Fruit fly (Drosophila melanogaster) whole organism, embryonic: ENCODE data around the gene CG7231.
A peak's percentile ranks its signal among the peaks of the same experiment; 100 is the strongest.

ENCODE experiments used
- Atf-2 ChIP-seq: fragments of 200-800 bp; sonication (Bioruptor generic); optimal IDR thresholded peaks from 2 replicates; lab custom pipeline; 2016; ENCODE audit warnings: missing biosample characterization, missing genetic modification characterization
- B-H2 ChIP-seq: fragments of 200-800 bp; sonication (Bioruptor generic); optimal IDR thresholded peaks from 2 replicates; lab custom pipeline; 2018; ENCODE audit warnings: missing biosample characterization, mild to moderate bottlenecking, missing genetic modification characterization
- BEAF-32 ChIP-seq: fragments of 200-800 bp; sonication (Bioruptor generic); optimal IDR thresholded peaks from 3 replicates; lab custom pipeline; 2017; ENCODE audit warnings: missing biosample characterization, missing genetic modification characterization, mild to moderate bottlenecking, moderate library complexity, missing genetic modification reagents
- CG10209 ChIP-seq: fragments of 200-800 bp; sonication (Bioruptor generic); optimal IDR thresholded peaks from 3 replicates; lab custom pipeline; 2017; ENCODE audit warnings: missing biosample characterization, mild to moderate bottlenecking, missing genetic modification characterization, missing genetic modification reagents
- CG1024 ChIP-seq: fragments of 200-800 bp; sonication (Bioruptor generic); IDR thresholded peaks from 2 replicates; pipeline ENCODE4 v1.3.6; 2022; ENCODE audit warnings: missing biosample characterization, missing genetic modification characterization
- CG11085 ChIP-seq: fragments of 200-800 bp; sonication (Bioruptor generic); IDR thresholded peaks from 2 replicates; pipeline ENCODE4 v1.3.6; 2022; ENCODE audit warnings: missing biosample characterization, missing genetic modification characterization
- CG11695 ChIP-seq: fragments of 200-800 bp; sonication (Bioruptor generic); IDR thresholded peaks from 3 replicates; pipeline ENCODE4 v1.3.6; 2022; ENCODE audit warnings: missing biosample characterization, missing genetic modification characterization
- CG13296 ChIP-seq: fragments of 200-800 bp; sonication (Bioruptor generic); optimal IDR thresholded peaks from 3 replicates; lab custom pipeline; 2018; ENCODE audit warnings: missing biosample characterization, mild to moderate bottlenecking, missing genetic modification characterization
- CG17361 ChIP-seq: fragments of 200-800 bp; sonication (Bioruptor generic); IDR thresholded peaks from 3 replicates; pipeline ENCODE4 v1.3.6; 2022; ENCODE audit warnings: missing biosample characterization, missing genetic modification characterization
- CG18764 ChIP-seq: fragments of 200-800 bp; sonication (Bioruptor generic); optimal IDR thresholded peaks from 3 replicates; lab custom pipeline; 2016; ENCODE audit warnings: missing biosample characterization, missing genetic modification characterization
- CG2712 ChIP-seq: fragments of 200-800 bp; optimal IDR thresholded peaks from 3 replicates; lab custom pipeline; 2019; ENCODE audit warnings: missing biosample characterization, mild to moderate bottlenecking, missing genetic modification characterization, moderate library complexity
- CG31441 ChIP-seq: fragments of 200-800 bp; sonication (Bioruptor generic); IDR thresholded peaks from 2 replicates; pipeline ENCODE4 v1.3.6; 2022; ENCODE audit warnings: missing biosample characterization, missing genetic modification characterization
- CG4730 ChIP-seq: fragments of 200-800 bp; sonication (Bioruptor generic); IDR thresholded peaks from 2 replicates; pipeline ENCODE4 v1.3.6; 2022; ENCODE audit warnings: missing biosample characterization, missing genetic modification characterization
- CG6654 ChIP-seq: fragments of 200-800 bp; sonication (Bioruptor generic); optimal IDR thresholded peaks from 2 replicates; lab custom pipeline; 2017; ENCODE audit warnings: missing biosample characterization, mild to moderate bottlenecking, missing genetic modification characterization
- CG8290 ChIP-seq, 3 experiments: fragments of 200-800 bp; sonication (Bioruptor generic); optimal IDR thresholded peaks; 2 replicates each; lab custom pipeline; 2016 to 2019; ENCODE audit warnings: missing biosample characterization in 3 of 3, missing genetic modification characterization in 3 of 3, mild to moderate bottlenecking in 2 of 3, moderate library complexity in 1 of 3
- CG9437 ChIP-seq: fragments of 200-800 bp; sonication (Bioruptor generic); optimal IDR thresholded peaks from 2 replicates; lab custom pipeline; 2018; ENCODE audit warnings: missing biosample characterization, mild to moderate bottlenecking, missing genetic modification characterization
- CG9876 ChIP-seq: fragments of 200-800 bp; sonication (Bioruptor generic); optimal IDR thresholded peaks from 2 replicates; lab custom pipeline; 2016; ENCODE audit warnings: missing biosample characterization, missing genetic modification characterization
- CG9932 ChIP-seq: fragments of 200-800 bp; sonication (Bioruptor generic); IDR thresholded peaks from 2 replicates; pipeline ENCODE4 v1.3.6; 2022; ENCODE audit warnings: missing biosample characterization, missing genetic modification characterization
- Camta ChIP-seq: fragments of 200-800 bp; sonication (Bioruptor generic); optimal IDR thresholded peaks from 2 replicates; lab custom pipeline; 2016; ENCODE audit warnings: missing biosample characterization, missing genetic modification characterization
- D ChIP-seq, 2 experiments: fragments of 200-800 bp in 1 of 2; fragments of >200 bp in 1 of 2; sonication (Bioruptor generic) in 1 of 2; optimal IDR thresholded peaks; 2 replicates in 1 of 2; 3 replicates in 1 of 2; lab custom pipeline; 2017; ENCODE audit warnings: mild to moderate bottlenecking in 1 of 2, missing biosample characterization in 1 of 2, missing genetic modification characterization in 1 of 2, missing genetic modification reagents in 1 of 2
- Lpt ChIP-seq: fragments of >200 bp; optimal IDR thresholded peaks from 2 replicates; lab custom pipeline; 2018; ENCODE audit warnings: missing biosample characterization, missing genetic modification characterization
- Meics ChIP-seq: fragments of 200-800 bp; sonication (Bioruptor generic); optimal IDR thresholded peaks from 2 replicates; lab custom pipeline; 2017; ENCODE audit warnings: missing biosample characterization, mild to moderate bottlenecking, missing genetic modification characterization
- NC2α ChIP-seq: fragments of 200-800 bp; sonication (Bioruptor generic); optimal IDR thresholded peaks from 2 replicates; lab custom pipeline; 2016; ENCODE audit warnings: missing biosample characterization, missing genetic modification characterization
- Scr ChIP-seq: fragments of 200-800 bp; sonication (Bioruptor generic); IDR thresholded peaks from 2 replicates; pipeline ENCODE4 v1.3.6; 2022; ENCODE audit warnings: missing biosample characterization, missing genetic modification characterization; ENCODE audit not compliant: partially characterized antibody
- Xbp1 ChIP-seq: fragments of 200-800 bp; sonication (Bioruptor generic); optimal IDR thresholded peaks from 3 replicates; lab custom pipeline; 2016; ENCODE audit warnings: missing biosample characterization, mild to moderate bottlenecking, missing genetic modification characterization
- ac ChIP-seq: fragments of 200-800 bp; sonication (Bioruptor generic); optimal IDR thresholded peaks from 3 replicates; lab custom pipeline; 2017; ENCODE audit warnings: missing biosample characterization, mild to moderate bottlenecking, missing genetic modification characterization
- ase ChIP-seq: fragments of 200-800 bp; sonication (Bioruptor generic); IDR thresholded peaks from 3 replicates; pipeline ENCODE4 v1.3.6; 2022; ENCODE audit warnings: missing biosample characterization, missing genetic modification characterization
- bbx ChIP-seq: fragments of 200-800 bp; sonication (Bioruptor generic); IDR thresholded peaks from 2 replicates; pipeline ENCODE4 v1.3.6; 2022; ENCODE audit warnings: missing biosample characterization, missing genetic modification characterization; ENCODE audit not compliant: partially characterized antibody
- bowl ChIP-seq: fragments of 200-800 bp; sonication (Bioruptor generic); IDR thresholded peaks from 2 replicates; pipeline ENCODE4 v1.3.6; 2022; ENCODE audit warnings: missing biosample characterization, missing genetic modification characterization
- crc ChIP-seq: fragments of 200-800 bp; sonication (Bioruptor generic); optimal IDR thresholded peaks from 2 replicates; lab custom pipeline; 2016; ENCODE audit warnings: missing biosample characterization, missing genetic modification characterization
- danr ChIP-seq: fragments of 200-800 bp; sonication (Bioruptor generic); IDR thresholded peaks from 2 replicates; pipeline ENCODE4 v1.3.6; 2022; ENCODE audit warnings: missing biosample characterization, missing genetic modification characterization
- dati ChIP-seq: fragments of 200-800 bp; sonication (Bioruptor generic); IDR thresholded peaks from 2 replicates; pipeline ENCODE4 v1.3.6; 2022; ENCODE audit warnings: missing biosample characterization, missing genetic modification characterization
- dpn ChIP-seq, 2 experiments: fragments of 200-800 bp; sonication (Bioruptor generic); optimal IDR thresholded peaks; 3 replicates each; lab custom pipeline; 2016; ENCODE audit warnings: missing biosample characterization in 2 of 2, missing genetic modification characterization in 2 of 2
- ewg ChIP-seq: fragments of 200-800 bp; sonication (Bioruptor generic); optimal IDR thresholded peaks from 3 replicates; lab custom pipeline; 2017; ENCODE audit warnings: mild to moderate bottlenecking, missing biosample characterization, missing genetic modification reagents, missing genetic modification characterization
- ftz-f1 ChIP-seq: fragments of 200-800 bp; sonication (Bioruptor generic); optimal IDR thresholded peaks from 2 replicates; lab custom pipeline; 2016; ENCODE audit warnings: missing biosample characterization, missing genetic modification characterization
- gcm ChIP-seq: fragments of 200-800 bp; sonication (Bioruptor generic); optimal IDR thresholded peaks from 2 replicates; lab custom pipeline; 2019; ENCODE audit warnings: missing biosample characterization, mild to moderate bottlenecking, missing genetic modification characterization, moderate library complexity
- grn ChIP-seq: fragments of 200-800 bp; sonication (Bioruptor generic); optimal IDR thresholded peaks from 3 replicates; lab custom pipeline; 2017; ENCODE audit warnings: missing biosample characterization, missing genetic modification characterization
- jumu ChIP-seq: fragments of 200-800 bp; sonication (Bioruptor generic); optimal IDR thresholded peaks from 3 replicates; lab custom pipeline; 2016; ENCODE audit warnings: missing biosample characterization, missing genetic modification characterization
- nau ChIP-seq: fragments of 200-800 bp; sonication (Bioruptor generic); optimal IDR thresholded peaks from 3 replicates; lab custom pipeline; 2017; ENCODE audit warnings: missing biosample characterization, mild to moderate bottlenecking, missing genetic modification characterization, missing genetic modification reagents
- nmo ChIP-seq: fragments of 200-800 bp; sonication (Bioruptor generic); optimal IDR thresholded peaks from 2 replicates; lab custom pipeline; 2018; ENCODE audit warnings: missing biosample characterization, mild to moderate bottlenecking, missing genetic modification characterization, moderate library complexity
- odd ChIP-seq: fragments of 200-800 bp; sonication (Bioruptor generic); optimal IDR thresholded peaks from 2 replicates; lab custom pipeline; 2017; ENCODE audit warnings: missing biosample characterization, mild to moderate bottlenecking, missing genetic modification characterization
- org-1 ChIP-seq: fragments of 200-800 bp; sonication (Bioruptor generic); optimal IDR thresholded peaks from 2 replicates; lab custom pipeline; 2017; ENCODE audit warnings: missing biosample characterization, missing genetic modification characterization
- pita ChIP-seq: fragments of 200-800 bp; sonication (Bioruptor generic); optimal IDR thresholded peaks from 2 replicates; lab custom pipeline; 2017; ENCODE audit warnings: missing biosample characterization, mild to moderate bottlenecking, missing genetic modification characterization
- psq ChIP-seq: fragments of 200-800 bp; sonication (Bioruptor generic); optimal IDR thresholded peaks from 2 replicates; lab custom pipeline; 2017; ENCODE audit warnings: missing biosample characterization, missing genetic modification characterization
- pzg ChIP-seq: fragments of 200-800 bp; sonication (Bioruptor generic); optimal IDR thresholded peaks from 3 replicates; lab custom pipeline; 2018; ENCODE audit warnings: missing biosample characterization, mild to moderate bottlenecking, missing genetic modification characterization, moderate library complexity
- repo ChIP-seq: fragments of 200-800 bp; sonication (Bioruptor generic); optimal IDR thresholded peaks from 2 replicates; lab custom pipeline; 2016; ENCODE audit warnings: missing biosample characterization, missing genetic modification characterization
- scrt ChIP-seq: fragments of 200-800 bp; sonication (Bioruptor generic); optimal IDR thresholded peaks from 2 replicates; lab custom pipeline; 2018; ENCODE audit warnings: missing biosample characterization, mild to moderate bottlenecking, missing genetic modification characterization, moderate library complexity
- sr ChIP-seq: fragments of 200-800 bp; sonication (Bioruptor generic); IDR thresholded peaks from 3 replicates; pipeline ENCODE4 v1.3.6; 2022; ENCODE audit warnings: missing biosample characterization, missing genetic modification characterization
- trh ChIP-seq: fragments of 200-800 bp; sonication (Bioruptor generic); optimal IDR thresholded peaks from 2 replicates; lab custom pipeline; 2016; ENCODE audit warnings: missing biosample characterization, missing genetic modification characterization
- zfh1 ChIP-seq: fragments of 200-800 bp; sonication (Bioruptor generic); IDR thresholded peaks from 3 replicates; pipeline ENCODE4 v1.3.6; 2022; ENCODE audit warnings: missing biosample characterization, missing genetic modification characterization

Gene CG7231

DNA sequence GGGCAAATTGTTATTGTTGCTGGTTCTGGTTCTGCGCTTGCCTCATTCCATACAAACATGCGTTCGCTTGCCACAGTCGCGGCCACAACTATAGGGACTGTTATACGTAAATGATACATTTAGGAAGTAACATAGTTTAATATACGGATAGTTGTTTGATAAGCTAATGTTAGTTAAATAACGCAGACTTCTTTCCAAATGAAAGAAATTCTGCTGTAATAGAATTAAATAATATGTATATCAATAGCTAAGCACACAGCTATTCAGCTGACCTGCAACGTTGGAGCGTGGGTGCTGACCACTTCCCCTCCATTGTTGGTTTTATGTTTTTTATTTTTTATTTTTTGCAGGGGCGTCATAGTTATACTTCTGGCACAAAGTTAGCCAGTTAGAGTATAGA, 51.0 kb downstream of the CG7231 start (continued):
- TF ChIP-seq ase (GFP tag; lab: Robert Waterston, UW) (peak; percentile 26; the same call in 1 of the 3 replicates), repo (GFP tag; lab: Kevin White, UChicago) (no peak), Meics (peak; percentile 53), Lpt (GFP tag; lab: Kevin White, UChicago) (no peak), BEAF-32 (no peak), CG9876 (GFP tag; lab: Kevin White, UChicago) (no peak), pzg (GFP tag; lab: Kevin White, UChicago) (no peak), zfh1 (GFP tag; lab: Robert Waterston, UW) (peak; percentile 23; the same call in 2 of the 3 replicates), ewg (GFP tag; lab: Kevin White, UChicago) (peak; percentile 34), CG13296 (GFP tag; lab: Kevin White, UChicago) (peak; percentile 53), CG10209 (GFP tag; lab: Kevin White, UChicago) (peak; percentile 61), sr (GFP tag; lab: Robert Waterston, UW) (peak; percentile 85), dati (GFP tag; lab: Robert Waterston, UW) (no peak), crc (no peak), CG9932 (GFP tag; lab: Robert Waterston, UW) (peak; percentile 31; the same call in 1 of the 2 replicates), jumu (GFP tag; lab: Kevin White, UChicago) (peak; percentile 9), CG9437 (GFP tag; lab: Kevin White, UChicago) (peak; percentile 30), CG17361 (GFP tag; lab: Robert Waterston, UW) (peak; percentile 58), Camta (peak; percentile 48), scrt (GFP tag; lab: Kevin White, UChicago) (peak; percentile 38), pita (no peak), odd (GFP tag; lab: Kevin White, UChicago) (peak; percentile 4), danr (GFP tag; lab: Robert Waterston, UW) (peak; percentile 67), dpn (GFP tag; optimal IDR thresholded peaks at IDR 0.05; lab: Kevin White, UChicago) (peak; percentile 34 to 54), CG8290 (GFP tag; optimal IDR thresholded peaks at IDR 0.05; lab: Kevin White, UChicago) (no peak), CG8290 (tag; optimal IDR thresholded peaks at IDR 0.05; lab: Kevin White, UChicago) (peak in 1 of 2 experiments; percentile 64), CG4730 (GFP tag; lab: Robert Waterston, UW) (0 out of 2 replicates have a peak, but pooled peaks have one; percentile 7), CG1024 (peak; percentile 24; the same call in 1 of the 2 replicates), CG31441 (peak; percentile 52; the same call in 1 of the 2 replicates), CG6654 (GFP tag; lab: Kevin White, UChicago) (no peak), trh (no peak), D (optimal IDR thresholded peaks at IDR 0.05; lab: Kevin White, UChicago) (no peak), D (GFP tag; optimal IDR thresholded peaks at IDR 0.05; lab: Kevin White, UChicago) (peak; percentile 25), grn (GFP tag; lab: Kevin White, UChicago) (no peak), bbx (GFP tag; lab: Robert Waterston, UW) (no peak), Atf-2 (peak; percentile 28), ftz-f1 (GFP tag; lab: Kevin White, UChicago) (no peak), ac (GFP tag; lab: Kevin White, UChicago) (no peak), nmo (GFP tag; lab: Kevin White, UChicago) (peak; percentile 59), gcm (GFP tag; lab: Kevin White, UChicago) (peak; percentile 61), psq (GFP tag; lab: Kevin White, UChicago) (no peak), Xbp1 (GFP tag; lab: Kevin White, UChicago) (peak; percentile 70), CG18764 (GFP tag; lab: Kevin White, UChicago) (peak; percentile 4), NC2α (GFP tag; lab: Kevin White, UChicago) (no peak), CG11085 (no peak), Scr (GFP tag; lab: Robert Waterston, UW) (no peak), CG11695 (GFP tag; lab: Robert Waterston, UW) (peak; percentile 83), nau (no peak), bowl (GFP tag; lab: Robert Waterston, UW) (peak; percentile 48; the same call in 1 of the 2 replicates), org-1 (peak; percentile 49), CG2712 (tag; lab: Kevin White, UChicago) (peak; percentile 67), B-H2 (GFP tag; lab: Kevin White, UChicago) (no peak)
